Fruit fly (Drosophila melanogaster) whole organism, embryonic: ENCODE data around the gene svp.

Source experiments
- Abd-B ChIP-seq: fragments of 200-800 bp; sonication (Bioruptor generic); optimal IDR thresholded peaks from 2 replicates; lab custom pipeline; 2018; ENCODE audit warnings: missing biosample characterization, mild to moderate bottlenecking, missing genetic modification characterization, moderate library complexity
- Bdp1 ChIP-seq: fragments of 200-800 bp; sonication (Bioruptor generic); optimal IDR thresholded peaks from 3 replicates; lab custom pipeline; 2016; ENCODE audit warnings: missing biosample characterization, missing genetic modification characterization
- Bteb2 ChIP-seq: fragments of 200-800 bp; sonication (Bioruptor generic); optimal IDR thresholded peaks from 2 replicates; lab custom pipeline; 2016; ENCODE audit warnings: missing biosample characterization, missing genetic modification characterization
- CG11093 ChIP-seq: fragments of 200-800 bp; sonication (Bioruptor generic); IDR thresholded peaks from 3 replicates; pipeline ENCODE4 v1.3.6; 2022; ENCODE audit warnings: missing biosample characterization, missing genetic modification characterization
- CG11560 ChIP-seq: fragments of 200-800 bp; sonication (Bioruptor generic); IDR thresholded peaks from 3 replicates; pipeline ENCODE4 v1.3.6; 2022; ENCODE audit warnings: missing biosample characterization, missing genetic modification characterization
- CG11696 ChIP-seq: fragments of 200-800 bp; sonication (Bioruptor generic); IDR thresholded peaks from 2 replicates; pipeline ENCODE4 v1.3.6; 2022; ENCODE audit warnings: missing biosample characterization, missing genetic modification characterization
- CG1233 ChIP-seq: fragments of 200-800 bp; sonication (Bioruptor generic); optimal IDR thresholded peaks from 4 replicates; lab custom pipeline; 2018; ENCODE audit warnings: missing biosample characterization, mild to moderate bottlenecking, missing genetic modification characterization
- CG14441 ChIP-seq: fragments of 200-800 bp; sonication (Bioruptor generic); IDR thresholded peaks from 2 replicates; pipeline ENCODE4 v1.3.6; 2022; ENCODE audit warnings: missing biosample characterization, missing genetic modification characterization
- CG14710 ChIP-seq: fragments of 200-800 bp; sonication (Bioruptor generic); optimal IDR thresholded peaks from 3 replicates; lab custom pipeline; 2019; ENCODE audit warnings: missing biosample characterization, mild to moderate bottlenecking, missing genetic modification characterization, moderate library complexity
- CG17385 ChIP-seq: fragments of 200-800 bp; sonication (Bioruptor generic); optimal IDR thresholded peaks from 3 replicates; lab custom pipeline; 2018; ENCODE audit warnings: missing biosample characterization, mild to moderate bottlenecking, missing genetic modification characterization
- CG3407 ChIP-seq: fragments of 200-800 bp; sonication (Bioruptor generic); optimal IDR thresholded peaks from 2 replicates; lab custom pipeline; 2018; ENCODE audit warnings: missing biosample characterization, mild to moderate bottlenecking, missing genetic modification characterization
- CG4328 ChIP-seq: fragments of 200-800 bp; sonication (Bioruptor generic); optimal IDR thresholded peaks from 3 replicates; lab custom pipeline; 2017; ENCODE audit warnings: missing biosample characterization, missing genetic modification reagents, missing genetic modification characterization
- CG4360 ChIP-seq: fragments of 200-800 bp; sonication (Bioruptor generic); IDR thresholded peaks from 2 replicates; pipeline ENCODE4 v1.3.6; 2022; ENCODE audit warnings: missing biosample characterization, missing genetic modification characterization
- CG4707 ChIP-seq: fragments of 200-800 bp; sonication (Bioruptor generic); optimal IDR thresholded peaks from 2 replicates; lab custom pipeline; 2018; ENCODE audit warnings: missing biosample characterization, mild to moderate bottlenecking, missing genetic modification characterization, moderate library complexity
- CG5180 ChIP-seq: fragments of 200-800 bp; sonication (Bioruptor generic); optimal IDR thresholded peaks from 3 replicates; lab custom pipeline; 2017; ENCODE audit warnings: missing biosample characterization, missing genetic modification characterization, mild to moderate bottlenecking, moderate library complexity, missing genetic modification reagents
- CG5953 ChIP-seq: fragments of 200-800 bp; sonication (Bioruptor generic); IDR thresholded peaks from 2 replicates; pipeline ENCODE4 v1.3.6; 2022; ENCODE audit warnings: missing biosample characterization, missing genetic modification characterization
- CG6813 ChIP-seq: fragments of 200-800 bp; sonication (Bioruptor generic); optimal IDR thresholded peaks from 2 replicates; lab custom pipeline; 2017; ENCODE audit warnings: missing biosample characterization, missing genetic modification characterization, mild to moderate bottlenecking, moderate library complexity, missing genetic modification reagents
- CG9609 ChIP-seq: fragments of 200-800 bp; sonication (Bioruptor generic); optimal IDR thresholded peaks from 3 replicates; lab custom pipeline; 2016; ENCODE audit warnings: missing biosample characterization, missing genetic modification characterization
- CG9727 ChIP-seq: fragments of 200-800 bp; sonication (Bioruptor generic); optimal IDR thresholded peaks from 3 replicates; lab custom pipeline; 2017; ENCODE audit warnings: missing biosample characterization, mild to moderate bottlenecking, missing genetic modification characterization
- Dad ChIP-seq: fragments of 200-800 bp; sonication (Bioruptor generic); optimal IDR thresholded peaks from 3 replicates; lab custom pipeline; 2016; ENCODE audit warnings: missing biosample characterization, missing genetic modification characterization
- Dll ChIP-seq: fragments of 200-800 bp; sonication (Bioruptor generic); IDR thresholded peaks from 4 replicates; pipeline ENCODE4 v1.3.6; 2022; ENCODE audit warnings: missing biosample characterization, missing genetic modification characterization; ENCODE audit not compliant: partially characterized antibody
- Hr51 ChIP-seq, 2 experiments: fragments of 200-800 bp; sonication (Bioruptor generic); optimal IDR thresholded peaks; 2 replicates in 1 of 2; 3 replicates in 1 of 2; lab custom pipeline; 2016 to 2018; ENCODE audit warnings: missing biosample characterization in 2 of 2, missing genetic modification characterization in 2 of 2, mild to moderate bottlenecking in 1 of 2, moderate library complexity in 1 of 2
- Hr78 ChIP-seq, 2 experiments: fragments of 200-800 bp in 1 of 2; fragments of >200 bp in 1 of 2; sonication (Bioruptor generic) in 1 of 2; optimal IDR thresholded peaks; 2 replicates each; lab custom pipeline; 2017 to 2019; ENCODE audit warnings: missing biosample characterization in 2 of 2, missing genetic modification characterization in 2 of 2, mild to moderate bottlenecking in 1 of 2, moderate library complexity in 1 of 2
- Neu2 ChIP-seq: fragments of 200-800 bp; sonication (Bioruptor generic); optimal IDR thresholded peaks from 3 replicates; lab custom pipeline; 2016; ENCODE audit warnings: missing biosample characterization, missing genetic modification characterization, borderline replicate concordance
- NfI ChIP-seq: fragments of 200-800 bp; sonication (Bioruptor generic); optimal IDR thresholded peaks from 3 replicates; lab custom pipeline; 2018; ENCODE audit warnings: missing biosample characterization, mild to moderate bottlenecking, missing genetic modification characterization, moderate library complexity
- Oli ChIP-seq: fragments of 200-800 bp; sonication (Bioruptor generic); optimal IDR thresholded peaks from 2 replicates; lab custom pipeline; 2018; ENCODE audit warnings: missing biosample characterization, mild to moderate bottlenecking, missing genetic modification characterization, moderate library complexity
- Six4 ChIP-seq: fragments of 200-800 bp; sonication (Bioruptor generic); optimal IDR thresholded peaks from 2 replicates; lab custom pipeline; 2016; ENCODE audit warnings: missing biosample characterization, missing genetic modification characterization
- abd-A ChIP-seq: fragments of 200-800 bp; sonication (Bioruptor generic); optimal IDR thresholded peaks from 3 replicates; lab custom pipeline; 2019; ENCODE audit warnings: missing biosample characterization, mild to moderate bottlenecking, missing genetic modification characterization, moderate library complexity
- ash1 ChIP-seq: fragments of 200-800 bp; sonication (Bioruptor generic); optimal IDR thresholded peaks from 2 replicates; lab custom pipeline; 2018; ENCODE audit warnings: missing biosample characterization, mild to moderate bottlenecking, missing genetic modification characterization
- bcd ChIP-seq: fragments of 200-800 bp; sonication (Bioruptor generic); optimal IDR thresholded peaks from 2 replicates; lab custom pipeline; 2017; ENCODE audit warnings: missing biosample characterization, mild to moderate bottlenecking, missing genetic modification characterization
- chif ChIP-seq, 2 experiments: fragments of 200-800 bp; sonication (Bioruptor generic); optimal IDR thresholded peaks; 3 replicates each; lab custom pipeline; 2016; ENCODE audit warnings: missing biosample characterization in 2 of 2, missing genetic modification characterization in 2 of 2
- ems ChIP-seq: fragments of 200-800 bp; sonication (Bioruptor generic); optimal IDR thresholded peaks from 3 replicates; lab custom pipeline; 2016; ENCODE audit warnings: missing biosample characterization, missing genetic modification characterization
- grau ChIP-seq: fragments of 200-800 bp; optimal IDR thresholded peaks from 3 replicates; lab custom pipeline; 2019; ENCODE audit warnings: missing biosample characterization, mild to moderate bottlenecking, missing genetic modification characterization, moderate library complexity
- gro ChIP-seq: fragments of 200-800 bp; sonication (Bioruptor generic); optimal IDR thresholded peaks from 2 replicates; lab custom pipeline; 2016; ENCODE audit warnings: missing biosample characterization, missing genetic modification characterization
- h ChIP-seq: fragments of >200 bp; optimal IDR thresholded peaks from 2 replicates; lab custom pipeline; 2017
- luna ChIP-seq: fragments of 200-800 bp; sonication (Bioruptor generic); optimal IDR thresholded peaks from 2 replicates; lab custom pipeline; 2016; ENCODE audit warnings: missing biosample characterization, missing genetic modification characterization
- mam ChIP-seq: fragments of 200-800 bp; sonication (Bioruptor generic); optimal IDR thresholded peaks from 3 replicates; lab custom pipeline; 2016; ENCODE audit warnings: missing biosample characterization, missing genetic modification characterization
- nerfin-2 ChIP-seq: fragments of 200-800 bp; sonication (Bioruptor generic); IDR thresholded peaks from 2 replicates; pipeline ENCODE4 v1.3.6; 2022; ENCODE audit warnings: missing biosample characterization, missing genetic modification characterization; ENCODE audit not compliant: partially characterized antibody
- pan ChIP-seq, 4 experiments: fragments of >200 bp in 3 of 4; fragments of 200-800 bp in 1 of 4; sonication (Bioruptor generic) in 1 of 4; optimal IDR thresholded peaks in 3 of 4; IDR thresholded peaks in 1 of 4; 2 replicates each; pipeline versions ENCODE4 v1.3.6 to Lab custom; 2017 to 2022; ENCODE audit warnings: missing biosample characterization in 2 of 4, missing genetic modification characterization in 2 of 4, mixed read lengths in 1 of 4
- pb ChIP-seq: fragments of 200-800 bp; sonication (Bioruptor generic); optimal IDR thresholded peaks from 3 replicates; lab custom pipeline; 2016; ENCODE audit warnings: missing biosample characterization, missing genetic modification characterization
- ranshi ChIP-seq: fragments of 200-800 bp; sonication (Bioruptor generic); IDR thresholded peaks from 2 replicates; pipeline ENCODE4 v1.3.6; 2022; ENCODE audit warnings: missing biosample characterization, missing genetic modification characterization
- sc ChIP-seq, 3 experiments: fragments of >200 bp in 2 of 3; fragments of 200-800 bp in 1 of 3; sonication (Bioruptor generic) in 1 of 3; optimal IDR thresholded peaks; 2 replicates in 2 of 3; 3 replicates in 1 of 3; lab custom pipeline; 2017; ENCODE audit warnings: mild to moderate bottlenecking in 1 of 3, missing biosample characterization in 1 of 3, missing genetic modification characterization in 1 of 3, missing genetic modification reagents in 1 of 3
- slbo ChIP-seq: fragments of 200-800 bp; sonication (Bioruptor generic); IDR thresholded peaks from 2 replicates; pipeline ENCODE4 v1.3.6; 2022; ENCODE audit warnings: missing biosample characterization, missing genetic modification characterization
- sqz ChIP-seq: fragments of 200-800 bp; sonication (Bioruptor generic); optimal IDR thresholded peaks from 3 replicates; lab custom pipeline; 2018; ENCODE audit warnings: missing biosample characterization, mild to moderate bottlenecking, missing genetic modification characterization
- tin ChIP-seq: fragments of 200-800 bp; sonication (Bioruptor generic); optimal IDR thresholded peaks from 3 replicates; lab custom pipeline; 2016; ENCODE audit warnings: missing biosample characterization, missing genetic modification characterization
- tna ChIP-seq: fragments of 200-800 bp; sonication (Bioruptor generic); IDR thresholded peaks from 2 replicates; pipeline ENCODE4 v1.3.6; 2022; ENCODE audit warnings: missing biosample characterization, missing genetic modification characterization; ENCODE audit not compliant: partially characterized antibody
- toy ChIP-seq: fragments of 200-800 bp; sonication (Bioruptor generic); IDR thresholded peaks from 2 replicates; pipeline ENCODE4 v1.3.6; 2022; ENCODE audit warnings: missing biosample characterization, missing genetic modification characterization
- unc-4 ChIP-seq: fragments of 200-800 bp; sonication (Bioruptor generic); IDR thresholded peaks from 2 replicates; pipeline ENCODE4 v1.3.6; 2022; ENCODE audit warnings: missing biosample characterization, missing genetic modification characterization; ENCODE audit not compliant: partially characterized antibody
- wor ChIP-seq: fragments of 200-800 bp; sonication (Bioruptor generic); IDR thresholded peaks from 2 replicates; pipeline ENCODE4 v1.3.6; 2022; ENCODE audit warnings: missing biosample characterization, missing genetic modification characterization

svp gene

DNA sequence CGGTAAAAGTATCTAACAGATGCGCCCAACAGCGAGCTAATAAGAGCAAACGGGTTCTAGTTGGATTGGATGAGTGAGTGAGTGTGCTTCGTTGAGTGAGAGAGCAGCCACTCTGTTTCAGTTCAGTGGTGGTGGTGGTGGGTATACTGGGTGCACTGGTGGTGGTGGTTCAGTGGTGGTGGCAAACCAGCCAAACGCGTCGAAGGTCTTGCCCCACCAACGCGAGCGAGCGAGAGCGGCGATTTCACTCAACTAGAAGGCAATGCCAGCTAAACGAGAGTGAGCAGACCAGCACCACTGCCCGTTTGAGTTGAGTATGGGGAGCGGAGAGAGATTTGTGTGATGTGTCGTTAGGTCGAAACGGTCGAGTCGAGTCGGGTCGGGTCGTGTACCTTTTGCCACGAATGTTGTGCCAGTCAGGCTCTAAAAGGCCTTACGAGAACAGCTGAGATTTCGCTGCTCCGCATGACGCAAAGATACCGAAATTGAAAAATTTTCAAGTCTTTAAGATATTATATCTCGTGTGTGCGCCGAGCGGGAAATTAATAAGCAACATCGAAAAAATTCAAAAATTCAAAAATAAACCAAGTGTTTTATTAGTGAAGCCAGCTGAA, 22.3 kb downstream of the svp start (continued):
- TF ChIP-seq tna (peak; percentile 82), Dll (peak; percentile 49; the same call in 1 of the 4 replicates), CG4360 (GFP tag; lab: Robert Waterston, UW) (no peak), Oli (tag; lab: Kevin White, UChicago) (no peak), CG11696 (GFP tag; lab: Robert Waterston, UW) (no peak), nerfin-2 (GFP tag; lab: Robert Waterston, UW) (peak; percentile 65; the same call in 1 of the 2 replicates), CG17385 (GFP tag; lab: Kevin White, UChicago) (peak; percentile 11), gro (GFP tag; lab: Kevin White, UChicago) (no peak), luna (GFP tag; lab: Kevin White, UChicago) (no peak), sqz (GFP tag; lab: Kevin White, UChicago) (no peak), Bdp1 (GFP tag; lab: Kevin White, UChicago) (no peak), unc-4 (GFP tag; lab: Robert Waterston, UW) (no peak), CG4707 (GFP tag; lab: Kevin White, UChicago) (no peak), wor (GFP tag; lab: Robert Waterston, UW) (no peak), slbo (no peak; the same call in 1 of the 2 replicates), tin (GFP tag; lab: Kevin White, UChicago) (no peak), h (no peak), chif (GFP tag; optimal IDR thresholded peaks at IDR 0.05; lab: Kevin White, UChicago) (no peak), ems (GFP tag; lab: Kevin White, UChicago) (no peak), Neu2 (GFP tag; lab: Kevin White, UChicago) (no peak), CG3407 (no peak), CG9727 (GFP tag; lab: Kevin White, UChicago) (no peak), sc (optimal IDR thresholded peaks at IDR 0.05; lab: Kevin White, UChicago) (no peak), sc (GFP tag; optimal IDR thresholded peaks at IDR 0.05; lab: Kevin White, UChicago) (no peak), CG5953 (GFP tag; lab: Robert Waterston, UW) (no peak), Abd-B (GFP tag; lab: Kevin White, UChicago) (no peak), Bteb2 (GFP tag; lab: Kevin White, UChicago) (no peak), CG11560 (tag; lab: Robert Waterston, UW) (no peak), NfI (GFP tag; lab: Kevin White, UChicago) (no peak), CG5180 (peak; percentile 67), abd-A (tag; lab: Kevin White, UChicago) (no peak), Hr78 (GFP tag; optimal IDR thresholded peaks at IDR 0.05; lab: Kevin White, UChicago) (peak in 1 of 2 experiments; percentile 98), CG11093 (GFP tag; lab: Robert Waterston, UW) (no peak), CG6813 (GFP tag; lab: Kevin White, UChicago) (no peak), Dad (no peak), bcd (no peak), Six4 (GFP tag; lab: Kevin White, UChicago) (no peak), CG9609 (GFP tag; lab: Kevin White, UChicago) (no peak), CG14441 (GFP tag; lab: Robert Waterston, UW) (no peak), grau (tag; lab: Kevin White, UChicago) (no peak), pan (optimal IDR thresholded peaks at IDR 0.05; lab: Kevin White, UChicago) (no peak), pan (GFP tag; optimal IDR thresholded peaks at IDR 0.05 in 1 of 2, IDR thresholded peaks at IDR 0.05 in 1 of 2) (no peak), CG1233 (GFP tag; lab: Kevin White, UChicago) (no peak), ash1 (no peak), toy (GFP tag; lab: Robert Waterston, UW) (no peak), ranshi (GFP tag; lab: Robert Waterston, UW) (no peak), CG14710 (tag; lab: Kevin White, UChicago) (no peak), pb (GFP tag; lab: Kevin White, UChicago) (no peak), Hr51 (GFP tag; optimal IDR thresholded peaks at IDR 0.05; lab: Kevin White, UChicago) (no peak), CG4328 (GFP tag; lab: Kevin White, UChicago) (no peak), mam (GFP tag; lab: Kevin White, UChicago) (no peak)
